Worm (Caenorhabditis elegans): ENCODE results near the gene Y17D7C.1.
"Not testable (repeated sequence)": the region's sequence is repeated elsewhere in the genome, so short reads cannot be mapped to it uniquely, and the experiment has no call there.

DNA sequence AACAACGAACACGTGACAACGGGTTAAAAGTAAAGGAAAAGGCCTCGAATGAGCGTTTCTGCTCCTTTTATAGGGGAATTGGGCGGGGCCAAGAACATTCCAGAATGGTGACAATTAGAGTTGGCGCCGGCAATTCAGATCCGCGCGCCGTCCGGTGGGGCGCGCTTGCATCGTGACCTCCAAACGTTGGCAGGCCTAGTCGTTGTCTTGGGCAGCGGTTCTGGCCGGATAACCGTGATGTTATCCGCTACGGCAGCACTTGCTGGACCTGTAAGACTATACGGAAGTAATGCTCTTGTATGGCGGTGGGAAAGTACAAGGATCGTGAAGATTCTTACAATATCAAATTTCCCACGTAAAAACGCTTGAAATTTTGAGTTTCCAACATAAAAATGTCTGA lies 18.4 kb downstream of the Y17D7C.1 start:
- TF ChIP-seq lsy-2 (tag; optimal IDR thresholded peaks at IDR 0.05); ceh-82 (tag; optimal IDR thresholded peaks at IDR 0.05); duxl-1 (tag; optimal IDR thresholded peaks at IDR 0.05; ENCODE audit: poor library complexity); daf-19 (GFP tag; conservative IDR thresholded peaks at IDR 0.05); dpl-1 (GFP tag; optimal IDR thresholded peaks at IDR 0.05); spr-1 (tag; optimal IDR thresholded peaks at IDR 0.05); ama-1 (optimal IDR thresholded peaks at IDR 0.05); nhr-11 (tag; optimal IDR thresholded peaks at IDR 0.05): not testable (repeated sequence)
